Fruit fly (Drosophila melanogaster) whole organism, embryonic: ENCODE results near the gene goe.

Experiments
- Abd-B ChIP-seq: fragments of 200-800 bp; sonication (Bioruptor generic); optimal IDR thresholded peaks from 2 replicates; lab custom pipeline; 2018; ENCODE audit warnings: missing biosample characterization, mild to moderate bottlenecking, missing genetic modification characterization, moderate library complexity
- Antp ChIP-seq: fragments of 200-800 bp; sonication (Bioruptor generic); optimal IDR thresholded peaks from 3 replicates; lab custom pipeline; 2016; ENCODE audit warnings: missing biosample characterization, missing genetic modification characterization
- C15 ChIP-seq: fragments of 200-800 bp; sonication (Bioruptor generic); IDR thresholded peaks from 3 replicates; pipeline ENCODE4 v1.3.6; 2022; ENCODE audit warnings: missing biosample characterization, missing genetic modification characterization
- CG10431 ChIP-seq: fragments of 200-800 bp; sonication (Bioruptor generic); optimal IDR thresholded peaks from 3 replicates; lab custom pipeline; 2018; ENCODE audit warnings: missing biosample characterization, mild to moderate bottlenecking, missing genetic modification characterization
- CG12104 ChIP-seq: fragments of 200-800 bp; sonication (Bioruptor generic); optimal IDR thresholded peaks from 3 replicates; lab custom pipeline; 2016; ENCODE audit warnings: missing biosample characterization, missing genetic modification characterization
- CG13287 ChIP-seq: fragments of 200-800 bp; sonication (Bioruptor generic); IDR thresholded peaks from 2 replicates; pipeline ENCODE4 v1.3.6; 2022; ENCODE audit warnings: missing biosample characterization, missing genetic modification characterization; ENCODE audit not compliant: partially characterized antibody
- CG13424 ChIP-seq: fragments of 200-800 bp; sonication (Bioruptor generic); optimal IDR thresholded peaks from 2 replicates; lab custom pipeline; 2019; ENCODE audit warnings: missing biosample characterization, mild to moderate bottlenecking, missing genetic modification characterization, moderate library complexity
- CG1602 ChIP-seq: fragments of 200-800 bp; sonication (Bioruptor generic); optimal IDR thresholded peaks from 3 replicates; lab custom pipeline; 2016; ENCODE audit warnings: missing biosample characterization, missing genetic modification characterization
- CG17612 ChIP-seq: fragments of 200-800 bp; sonication (Bioruptor generic); IDR thresholded peaks from 2 replicates; pipeline ENCODE4 v1.3.6; 2022; ENCODE audit warnings: missing biosample characterization, missing genetic modification characterization
- CG17912 ChIP-seq: fragments of 200-800 bp; sonication (Bioruptor generic); optimal IDR thresholded peaks from 2 replicates; lab custom pipeline; 2018; ENCODE audit warnings: missing biosample characterization, mild to moderate bottlenecking, missing genetic modification characterization
- CG18011 ChIP-seq: fragments of 200-800 bp; sonication (Bioruptor generic); optimal IDR thresholded peaks from 2 replicates; lab custom pipeline; 2017; ENCODE audit warnings: missing biosample characterization, missing genetic modification characterization, mild to moderate bottlenecking, moderate library complexity, missing genotype
- CG18599 ChIP-seq: fragments of 200-800 bp; sonication (Bioruptor generic); optimal IDR thresholded peaks from 3 replicates; lab custom pipeline; 2017; ENCODE audit warnings: missing biosample characterization, missing genetic modification characterization, mild to moderate bottlenecking, moderate library complexity, missing genetic modification reagents
- CG18619 ChIP-seq: fragments of 200-800 bp; sonication (Bioruptor generic); optimal IDR thresholded peaks from 3 replicates; lab custom pipeline; 2017; ENCODE audit warnings: missing biosample characterization, mild to moderate bottlenecking, missing genetic modification characterization
- CG2678 ChIP-seq: fragments of 200-800 bp; sonication (Bioruptor generic); optimal IDR thresholded peaks from 3 replicates; lab custom pipeline; 2019; ENCODE audit warnings: missing biosample characterization, mild to moderate bottlenecking, missing genetic modification characterization, moderate library complexity
- CG33557 ChIP-seq: fragments of 200-800 bp; sonication (Bioruptor generic); optimal IDR thresholded peaks from 2 replicates; lab custom pipeline; 2019; ENCODE audit warnings: missing biosample characterization, mild to moderate bottlenecking, missing genetic modification characterization, moderate library complexity
- CG34224 ChIP-seq: fragments of 200-800 bp; sonication (Bioruptor generic); IDR thresholded peaks from 3 replicates; pipeline ENCODE4 v1.3.6; 2022; ENCODE audit warnings: missing biosample characterization, missing genetic modification characterization; ENCODE audit not compliant: partially characterized antibody
- CG4707 ChIP-seq: fragments of 200-800 bp; sonication (Bioruptor generic); optimal IDR thresholded peaks from 2 replicates; lab custom pipeline; 2018; ENCODE audit warnings: missing biosample characterization, mild to moderate bottlenecking, missing genetic modification characterization, moderate library complexity
- CG5245 ChIP-seq: fragments of 200-800 bp; sonication (Bioruptor generic); optimal IDR thresholded peaks from 3 replicates; lab custom pipeline; 2016; ENCODE audit warnings: missing biosample characterization, missing genetic modification characterization
- CG6765 ChIP-seq: fragments of 200-800 bp; sonication (Bioruptor generic); optimal IDR thresholded peaks from 3 replicates; lab custom pipeline; 2017; ENCODE audit warnings: missing biosample characterization, mild to moderate bottlenecking, missing genetic modification characterization
- CG8089 ChIP-seq: fragments of 200-800 bp; sonication (Bioruptor generic); optimal IDR thresholded peaks from 3 replicates; lab custom pipeline; 2016; ENCODE audit warnings: missing biosample characterization, missing genetic modification characterization
- CG8281 ChIP-seq: fragments of 200-800 bp; sonication (Bioruptor generic); optimal IDR thresholded peaks from 2 replicates; lab custom pipeline; 2018; ENCODE audit warnings: missing biosample characterization, mild to moderate bottlenecking, missing genetic modification characterization, moderate library complexity
- CG9437 ChIP-seq: fragments of 200-800 bp; sonication (Bioruptor generic); optimal IDR thresholded peaks from 2 replicates; lab custom pipeline; 2018; ENCODE audit warnings: missing biosample characterization, mild to moderate bottlenecking, missing genetic modification characterization
- Camta ChIP-seq: fragments of 200-800 bp; sonication (Bioruptor generic); optimal IDR thresholded peaks from 2 replicates; lab custom pipeline; 2016; ENCODE audit warnings: missing biosample characterization, missing genetic modification characterization
- Dfd ChIP-seq, 2 experiments: fragments of >200 bp; optimal IDR thresholded peaks; 2 replicates each; lab custom pipeline; 2017; ENCODE audit warnings: missing biosample characterization in 2 of 2, missing genetic modification characterization in 2 of 2
- Fer1 ChIP-seq: fragments of 200-800 bp; sonication (Bioruptor generic); optimal IDR thresholded peaks from 2 replicates; lab custom pipeline; 2017; ENCODE audit warnings: missing biosample characterization, mild to moderate bottlenecking, missing genetic modification characterization
- Fer2 ChIP-seq: fragments of 200-800 bp; sonication (Bioruptor generic); optimal IDR thresholded peaks from 2 replicates; lab custom pipeline; 2018; ENCODE audit warnings: missing biosample characterization, mild to moderate bottlenecking, missing genetic modification characterization, moderate library complexity
- Hey ChIP-seq: fragments of 200-800 bp; sonication (Bioruptor generic); optimal IDR thresholded peaks from 3 replicates; lab custom pipeline; 2018; ENCODE audit warnings: missing biosample characterization, mild to moderate bottlenecking, missing genetic modification characterization
- Rfx ChIP-seq: fragments of 200-800 bp; sonication (Bioruptor generic); IDR thresholded peaks from 2 replicates; pipeline ENCODE4 v1.3.6; 2022; ENCODE audit warnings: missing biosample characterization, missing genetic modification characterization
- TFAM ChIP-seq: fragments of 200-800 bp; sonication (Bioruptor generic); optimal IDR thresholded peaks from 2 replicates; lab custom pipeline; 2017; ENCODE audit warnings: missing biosample characterization, missing genetic modification characterization, inconsistent platforms
- cad ChIP-seq: fragments of >200 bp; optimal IDR thresholded peaks from 2 replicates; lab custom pipeline; 2017; ENCODE audit warnings: missing biosample characterization, missing genetic modification characterization
- chinmo ChIP-seq: fragments of 200-800 bp; sonication (Bioruptor generic); IDR thresholded peaks from 4 replicates; pipeline ENCODE4 v1.3.6; 2022; ENCODE audit warnings: missing biosample characterization, missing genetic modification characterization; ENCODE audit not compliant: partially characterized antibody
- chm ChIP-seq: fragments of 200-800 bp; sonication (Bioruptor generic); IDR thresholded peaks from 2 replicates; pipeline ENCODE4 v1.3.6; 2022; ENCODE audit warnings: missing biosample characterization, missing genetic modification characterization
- dysf ChIP-seq: fragments of 200-800 bp; sonication (Bioruptor generic); IDR thresholded peaks from 3 replicates; pipeline ENCODE4 v1.3.6; 2022; ENCODE audit warnings: missing biosample characterization, missing genetic modification characterization
- grn ChIP-seq: fragments of 200-800 bp; sonication (Bioruptor generic); optimal IDR thresholded peaks from 3 replicates; lab custom pipeline; 2017; ENCODE audit warnings: missing biosample characterization, missing genetic modification characterization
- hbn ChIP-seq: fragments of 200-800 bp; sonication (Bioruptor generic); IDR thresholded peaks from 2 replicates; pipeline ENCODE4 v1.3.6; 2022; ENCODE audit warnings: missing biosample characterization, missing genetic modification characterization; ENCODE audit not compliant: partially characterized antibody
- hth ChIP-seq: fragments of >200 bp; optimal IDR thresholded peaks from 2 replicates; lab custom pipeline; 2017; ENCODE audit warnings: inconsistent platforms
- kni ChIP-seq: fragments of 200-800 bp; sonication (Bioruptor generic); optimal IDR thresholded peaks from 3 replicates; lab custom pipeline; 2017; ENCODE audit warnings: mild to moderate bottlenecking, missing biosample characterization, missing genetic modification reagents, missing genetic modification characterization
- pan ChIP-seq, 4 experiments: fragments of >200 bp in 3 of 4; fragments of 200-800 bp in 1 of 4; sonication (Bioruptor generic) in 1 of 4; optimal IDR thresholded peaks in 3 of 4; IDR thresholded peaks in 1 of 4; 2 replicates each; pipeline versions ENCODE4 v1.3.6 to Lab custom; 2017 to 2022; ENCODE audit warnings: missing biosample characterization in 2 of 4, missing genetic modification characterization in 2 of 4, mixed read lengths in 1 of 4
- pita ChIP-seq: fragments of 200-800 bp; sonication (Bioruptor generic); optimal IDR thresholded peaks from 2 replicates; lab custom pipeline; 2017; ENCODE audit warnings: missing biosample characterization, mild to moderate bottlenecking, missing genetic modification characterization
- pnt ChIP-seq: fragments of 200-800 bp; sonication (Bioruptor generic); optimal IDR thresholded peaks from 3 replicates; lab custom pipeline; 2016; ENCODE audit warnings: missing biosample characterization, missing genetic modification characterization
- salm ChIP-seq: fragments of 200-800 bp; sonication (Bioruptor generic); optimal IDR thresholded peaks from 2 replicates; lab custom pipeline; 2018; ENCODE audit warnings: missing biosample characterization, mild to moderate bottlenecking, missing genetic modification characterization
- sc ChIP-seq, 3 experiments: fragments of >200 bp in 2 of 3; fragments of 200-800 bp in 1 of 3; sonication (Bioruptor generic) in 1 of 3; optimal IDR thresholded peaks; 2 replicates in 2 of 3; 3 replicates in 1 of 3; lab custom pipeline; 2017; ENCODE audit warnings: mild to moderate bottlenecking in 1 of 3, missing biosample characterization in 1 of 3, missing genetic modification characterization in 1 of 3, missing genetic modification reagents in 1 of 3
- schlank ChIP-seq: fragments of 200-800 bp; sonication (Bioruptor generic); optimal IDR thresholded peaks from 2 replicates; lab custom pipeline; 2018; ENCODE audit warnings: missing biosample characterization, mild to moderate bottlenecking, missing genetic modification characterization
- scrt ChIP-seq: fragments of 200-800 bp; sonication (Bioruptor generic); optimal IDR thresholded peaks from 2 replicates; lab custom pipeline; 2018; ENCODE audit warnings: missing biosample characterization, mild to moderate bottlenecking, missing genetic modification characterization, moderate library complexity
- sisA ChIP-seq: fragments of 200-800 bp; sonication (Bioruptor generic); IDR thresholded peaks from 2 replicates; pipeline ENCODE4 v1.3.6; 2022; ENCODE audit warnings: missing biosample characterization, missing genetic modification characterization
- unc-4 ChIP-seq: fragments of 200-800 bp; sonication (Bioruptor generic); IDR thresholded peaks from 2 replicates; pipeline ENCODE4 v1.3.6; 2022; ENCODE audit warnings: missing biosample characterization, missing genetic modification characterization; ENCODE audit not compliant: partially characterized antibody
- wdn ChIP-seq: fragments of 200-800 bp; sonication (Bioruptor generic); IDR thresholded peaks from 2 replicates; pipeline ENCODE4 v1.3.6; 2022; ENCODE audit warnings: missing biosample characterization, missing genetic modification characterization

Gene goe

dm6 chrX:16772882-16773827, 21.4 kb upstream of the goe start (continued):
- TF ChIP-seq Camta (GFP tag; lab: Kevin White, UChicago) (peak; percentile 58), CG18619 (GFP tag; lab: Kevin White, UChicago) (no peak), CG17612 (peak; percentile 50; the same call in 1 of the 2 replicates), grn (GFP tag; lab: Kevin White, UChicago) (no peak), Rfx (GFP tag; lab: Robert Waterston, UW) (peak; percentile 37; the same call in 1 of the 2 replicates), scrt (GFP tag; lab: Kevin White, UChicago) (no peak), chm (GFP tag; lab: Robert Waterston, UW) (peak; percentile 81; the same call in 1 of the 2 replicates), CG10431 (no peak), CG13287 (GFP tag; lab: Robert Waterston, UW) (no peak), hth (lab: Kevin White, UChicago) (no peak), kni (no peak), C15 (GFP tag; lab: Robert Waterston, UW) (no peak), CG2678 (tag; lab: Kevin White, UChicago) (peak; percentile 42), Fer1 (no peak), CG9437 (GFP tag; lab: Kevin White, UChicago) (peak; percentile 5), Dfd (GFP tag; optimal IDR thresholded peaks at IDR 0.05; lab: Kevin White, UChicago) (no peak), cad (GFP tag; lab: Kevin White, UChicago) (no peak), CG33557 (GFP tag; lab: Kevin White, UChicago) (no peak), CG8089 (GFP tag; lab: Kevin White, UChicago) (peak; percentile 28), Abd-B (GFP tag; lab: Kevin White, UChicago) (no peak), CG13424 (tag; lab: Kevin White, UChicago) (peak; percentile 51), CG34224 (GFP tag; lab: Robert Waterston, UW) (no peak), CG17912 (GFP tag; lab: Kevin White, UChicago) (no peak), CG5245 (GFP tag; lab: Kevin White, UChicago) (peak; percentile 58), CG18011 (GFP tag; lab: Kevin White, UChicago) (no peak), schlank (tag; lab: Kevin White, UChicago) (no peak), sisA (GFP tag; lab: Robert Waterston, UW) (peak; percentile 77), CG4707 (no peak), salm (no peak), chinmo (GFP tag; lab: Robert Waterston, UW) (peak; percentile 67; the same call in 2 of the 4 replicates), CG12104 (GFP tag; lab: Kevin White, UChicago) (peak; percentile 5), pan (optimal IDR thresholded peaks at IDR 0.05; lab: Kevin White, UChicago) (no peak), pan (GFP tag; optimal IDR thresholded peaks at IDR 0.05 in 1 of 2, IDR thresholded peaks at IDR 0.05 in 1 of 2) (peak in 1 of 2 experiments; percentile 63), unc-4 (GFP tag; lab: Robert Waterston, UW) (no peak), Antp (GFP tag; lab: Kevin White, UChicago) (peak; percentile 67), wdn (GFP tag; lab: Robert Waterston, UW) (no peak), Hey (tag; lab: Kevin White, UChicago) (no peak), pita (no peak), hbn (GFP tag; lab: Robert Waterston, UW) (no peak), CG1602 (GFP tag; lab: Kevin White, UChicago) (peak; percentile 46), sc (optimal IDR thresholded peaks at IDR 0.05; lab: Kevin White, UChicago) (no peak), sc (GFP tag; optimal IDR thresholded peaks at IDR 0.05; lab: Kevin White, UChicago) (no peak), CG8281 (tag; lab: Kevin White, UChicago) (no peak), CG6765 (GFP tag; lab: Kevin White, UChicago) (no peak), TFAM (no peak), Fer2 (tag; lab: Kevin White, UChicago) (no peak), CG18599 (peak; percentile 13), dysf (peak; percentile 73; the same call in 2 of the 3 replicates), pnt (GFP tag; lab: Kevin White, UChicago) (peak; percentile 74)
